Worm (Caenorhabditis elegans): ENCODE data around the gene rac-2.

DNA sequence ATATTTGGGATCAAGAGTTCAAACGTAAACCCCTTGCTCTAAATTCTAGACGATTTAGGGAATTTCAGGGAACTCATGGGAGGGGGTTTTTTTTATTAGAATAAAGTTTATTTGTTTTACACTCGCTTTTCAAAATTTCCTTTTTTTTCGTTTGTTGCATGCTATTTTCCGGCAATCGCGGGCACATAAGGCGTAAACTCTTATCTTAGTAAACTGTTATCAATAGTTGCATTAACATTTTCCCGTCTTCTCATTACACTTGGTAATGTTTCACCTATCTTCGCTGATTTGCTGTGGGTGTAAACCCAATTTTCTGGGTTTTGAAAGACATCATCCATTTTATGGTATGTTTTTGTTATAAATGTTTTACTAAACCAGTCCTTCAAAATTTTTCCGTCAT lies 14.1 kb upstream of the rac-2 start:
- TF ChIP-seq nhr-12 (tag; optimal IDR thresholded peaks at IDR 0.05) (no peak), mef-2 (tag; optimal IDR thresholded peaks at IDR 0.05) (no peak), rnt-1 (tag; optimal IDR thresholded peaks at IDR 0.05) (no peak), xbp-1 (tag; optimal IDR thresholded peaks at IDR 0.05) (no peak)
